Fruit fly (Drosophila melanogaster): ENCODE results near the gene mRpS34.

Gene mRpS34

DNA sequence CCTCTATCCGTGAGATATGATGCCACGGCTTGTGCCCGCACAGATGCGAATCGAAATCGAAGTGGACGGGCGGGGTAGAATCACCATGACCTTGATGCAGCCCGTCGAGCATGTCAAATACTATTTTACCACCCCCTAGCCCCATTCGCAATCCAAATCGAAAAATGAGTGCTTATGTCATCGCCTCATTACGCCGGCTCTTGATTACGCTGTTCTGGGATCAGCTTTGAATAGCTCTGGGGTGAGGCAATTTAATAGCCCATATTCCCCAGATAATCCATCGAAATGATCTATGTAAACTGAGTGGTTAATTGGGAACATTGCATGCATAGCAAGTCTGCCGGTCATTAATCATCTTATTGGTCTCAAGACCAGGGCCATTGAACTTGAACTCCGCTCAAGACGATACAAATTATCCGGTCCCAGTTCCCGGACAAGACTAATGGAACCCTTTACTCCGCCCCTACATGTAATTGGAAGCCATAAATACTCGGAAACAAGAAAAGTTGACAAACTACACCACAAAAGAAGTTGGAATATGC is 9.4 kb downstream of the mRpS34 start:
- TF ChIP-seq CTCF (optimal IDR thresholded peaks at IDR 0.05) = no peak
- TF ChIP-seq CG8478 (optimal IDR thresholded peaks at IDR 0.05) = no peak

DNA sequence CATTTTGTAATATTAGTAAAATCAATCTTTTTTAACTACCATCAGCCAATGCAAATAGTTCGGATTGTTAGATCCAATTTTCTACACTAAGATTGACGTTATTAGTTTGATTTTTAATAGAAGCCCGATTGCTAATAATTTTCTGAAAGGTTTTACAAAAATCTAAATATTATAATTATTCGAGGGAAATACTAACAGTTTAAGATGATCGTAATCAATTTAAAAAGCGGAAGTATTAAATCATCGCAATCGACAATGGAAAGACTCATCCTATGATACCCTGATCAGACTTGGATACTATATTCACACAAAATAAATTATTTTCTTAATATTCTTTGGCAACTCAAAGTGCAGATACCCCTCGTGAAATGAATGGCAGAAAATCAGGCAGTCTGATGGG is 10.0 kb downstream of the mRpS34 start:
- no peak for TF ChIP-seq CG8478 (optimal IDR thresholded peaks at IDR 0.05)
- TF ChIP-seq CTCF (optimal IDR thresholded peaks at IDR 0.05) = no peak

DNA sequence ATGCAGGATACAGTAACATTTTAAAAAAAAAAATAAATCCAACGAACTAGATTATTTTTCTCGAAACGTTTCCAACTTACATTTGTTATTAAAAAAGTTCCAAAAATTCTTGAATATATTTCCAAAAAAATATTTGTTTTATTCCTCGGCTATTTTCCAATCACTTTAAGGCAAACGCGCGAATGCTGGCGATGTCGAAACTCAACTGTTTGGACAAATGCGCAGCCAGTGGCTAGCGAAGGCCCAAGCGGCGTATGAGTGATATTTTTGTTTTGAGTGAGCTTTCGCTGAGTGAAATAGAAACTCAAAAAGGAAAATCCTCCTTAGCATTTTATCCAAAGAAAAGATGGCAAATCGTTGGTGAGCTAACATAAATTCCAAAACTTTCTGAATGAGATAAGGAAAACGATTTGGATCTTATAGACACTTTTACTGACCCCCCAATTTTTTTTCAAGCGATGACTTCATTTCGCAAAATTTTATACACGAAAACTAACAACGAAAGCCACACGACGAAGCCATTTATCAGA is 11.4 kb downstream of the mRpS34 start, which contains the start of gene ringer:
Gene ringer, minus strand, starts transcription at position 210 of the 530 bp plus-strand sequence.
- TF ChIP-seq CG8478 (optimal IDR thresholded peaks at IDR 0.05) = no peak
- no peak for TF ChIP-seq CTCF (optimal IDR thresholded peaks at IDR 0.05)

DNA sequence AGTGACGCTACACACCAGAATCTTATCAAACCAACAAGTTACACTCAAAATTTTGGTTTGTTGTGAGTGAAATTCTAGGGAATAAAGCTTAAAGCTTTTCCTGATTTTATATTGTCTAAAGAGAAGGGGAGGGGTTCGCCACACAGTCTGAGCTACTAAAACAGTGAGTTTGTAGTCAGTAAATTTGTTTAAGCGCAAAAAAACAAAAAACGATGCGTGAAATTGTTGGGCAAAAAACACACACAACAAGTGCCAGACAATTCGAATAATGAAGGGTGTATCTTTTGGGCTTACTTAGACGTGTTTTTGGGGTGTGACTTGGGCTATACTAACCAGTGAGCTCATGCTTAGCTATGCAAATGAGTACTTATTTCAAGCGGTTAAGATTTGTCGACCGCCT is 11.9 kb downstream of the mRpS34 start:
- TF ChIP-seq CTCF (optimal IDR thresholded peaks at IDR 0.05) (no peak), CG8478 (optimal IDR thresholded peaks at IDR 0.05) (no peak)

DNA sequence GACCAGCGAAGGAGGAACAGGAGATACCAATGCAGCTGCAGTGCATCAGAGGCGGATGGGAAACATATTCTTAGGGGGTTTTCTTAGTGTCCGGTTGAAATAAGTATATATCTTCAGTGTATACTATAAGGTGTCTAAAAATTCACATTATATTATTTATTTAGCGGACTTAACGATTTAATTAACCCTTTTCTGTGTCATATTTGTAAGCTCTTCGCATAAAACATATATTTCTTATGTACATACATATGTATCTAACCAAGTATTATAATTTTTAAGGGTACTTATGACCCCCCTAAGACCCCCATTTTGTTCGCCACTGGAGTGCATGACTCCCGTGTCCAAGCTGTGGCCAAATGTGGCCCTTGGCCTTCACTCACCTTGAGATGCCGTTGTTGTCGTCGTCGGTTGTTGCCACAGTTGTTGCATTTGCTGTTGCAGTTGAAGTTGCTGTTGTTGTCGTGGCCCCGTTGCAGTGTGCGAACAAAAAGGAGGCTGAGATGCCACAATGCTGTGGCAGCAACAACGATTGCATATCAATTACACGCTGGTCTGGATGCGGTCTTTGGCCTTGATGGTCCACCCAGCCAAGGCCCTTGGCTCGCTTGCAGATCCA is 13.4 kb downstream of the mRpS34 start:
- TF ChIP-seq CTCF (optimal IDR thresholded peaks at IDR 0.05) (no peak), CG8478 (optimal IDR thresholded peaks at IDR 0.05) (no peak)

DNA sequence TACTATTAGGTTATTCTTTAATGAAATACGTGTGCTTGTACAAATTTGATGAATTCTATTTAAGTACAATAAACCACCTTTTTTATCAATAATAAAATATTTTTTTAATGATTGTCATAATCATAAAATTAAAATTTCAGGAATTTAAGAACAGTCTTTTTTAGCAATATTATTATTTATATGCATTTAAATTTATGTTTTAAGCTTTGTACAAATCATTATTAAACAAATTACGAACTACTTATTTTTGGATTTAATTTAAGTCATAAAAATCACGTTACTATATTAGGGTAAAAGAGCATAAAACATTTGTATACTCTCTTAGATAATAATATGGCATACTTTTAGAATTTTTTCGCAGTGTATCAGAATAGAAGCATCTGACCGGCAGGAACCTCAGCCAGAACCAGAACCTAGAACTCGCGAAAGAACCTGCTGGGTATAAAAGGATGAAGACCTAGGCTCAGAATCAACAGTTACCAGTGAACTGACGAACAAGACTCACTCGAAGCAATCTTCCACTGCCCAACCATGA is 14.3 kb downstream of the mRpS34 start, which contains the start of gene Cpr72Ea:
Gene Cpr72Ea, plus strand, starts transcription at position 485 of the 535 bp plus-strand sequence.
- no peak for TF ChIP-seq CG8478 (optimal IDR thresholded peaks at IDR 0.05)
- no peak for TF ChIP-seq CTCF (optimal IDR thresholded peaks at IDR 0.05)

DNA sequence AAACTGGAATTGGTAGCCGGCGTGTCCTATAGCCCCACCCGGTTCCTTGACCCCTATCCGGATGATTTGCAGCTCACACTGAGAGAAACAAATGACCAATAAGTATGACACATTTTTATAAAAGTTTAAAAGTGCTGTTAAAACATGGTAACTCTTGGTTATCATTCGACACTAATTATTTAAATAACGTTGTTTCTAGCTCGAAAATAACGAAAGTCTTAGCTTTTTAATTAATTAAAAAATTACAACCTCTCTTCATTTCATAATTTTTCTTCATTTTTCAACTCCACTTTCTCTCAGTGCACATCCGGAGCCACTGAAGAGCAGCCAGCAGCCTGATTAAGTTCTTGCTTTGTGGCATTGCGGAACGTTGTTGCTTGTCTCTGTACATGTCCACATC is 16.3 kb downstream of the mRpS34 start:
- TF ChIP-seq CTCF (optimal IDR thresholded peaks at IDR 0.05) = no peak
- no peak for TF ChIP-seq CG8478 (optimal IDR thresholded peaks at IDR 0.05)

DNA sequence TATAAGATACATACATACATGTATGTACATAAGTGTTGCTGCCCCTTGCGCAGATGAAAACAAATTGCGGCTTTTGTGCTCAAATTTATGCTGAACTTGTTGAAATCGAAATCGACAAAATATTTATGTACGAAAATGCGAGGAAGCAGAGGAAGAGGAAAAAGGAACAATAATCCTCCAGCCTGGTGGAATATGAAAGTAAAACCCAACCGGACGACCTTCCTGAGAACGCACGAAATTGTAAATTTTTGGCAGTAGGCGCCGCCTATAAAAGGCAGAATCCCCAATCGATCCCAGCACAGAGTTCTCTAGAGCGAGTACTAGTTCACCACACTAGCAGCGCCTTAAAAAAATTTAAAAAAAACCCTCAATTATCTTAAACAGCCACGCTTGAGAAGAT is 16.7 kb downstream of the mRpS34 start, which contains the start of gene Cpr72Eb:
Gene Cpr72Eb, plus strand, starts transcription at position 301 of the 400 bp plus-strand sequence.
- TF ChIP-seq CG8478 (optimal IDR thresholded peaks at IDR 0.05) (no peak), CTCF (optimal IDR thresholded peaks at IDR 0.05) (no peak)

DNA sequence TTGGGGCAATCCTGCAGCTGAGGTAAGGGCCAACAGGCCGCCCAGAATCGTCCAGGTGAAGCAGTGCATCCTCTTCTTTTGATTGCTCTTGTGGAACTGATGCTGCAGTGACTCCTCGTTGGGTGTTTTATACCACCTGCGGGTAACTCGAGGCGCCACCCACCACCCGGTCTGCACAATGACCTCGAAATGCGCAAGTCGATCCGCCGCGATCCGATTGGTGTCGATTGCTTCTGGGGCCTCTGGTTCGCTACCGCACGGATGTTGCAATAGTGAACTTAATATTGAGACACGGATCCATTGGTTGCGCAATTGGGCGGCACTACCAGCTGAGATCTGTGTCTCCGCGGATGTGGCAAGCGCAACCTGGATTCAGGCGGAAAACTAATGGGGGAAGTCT is 19.4 kb downstream of the mRpS34 start, which contains the start of gene Cpr72Ec:
Gene Cpr72Ec, minus strand, starts transcription at position 101 of the 400 bp plus-strand sequence.
- TF ChIP-seq CTCF (optimal IDR thresholded peaks at IDR 0.05) (no peak), CG8478 (optimal IDR thresholded peaks at IDR 0.05) (no peak)

DNA sequence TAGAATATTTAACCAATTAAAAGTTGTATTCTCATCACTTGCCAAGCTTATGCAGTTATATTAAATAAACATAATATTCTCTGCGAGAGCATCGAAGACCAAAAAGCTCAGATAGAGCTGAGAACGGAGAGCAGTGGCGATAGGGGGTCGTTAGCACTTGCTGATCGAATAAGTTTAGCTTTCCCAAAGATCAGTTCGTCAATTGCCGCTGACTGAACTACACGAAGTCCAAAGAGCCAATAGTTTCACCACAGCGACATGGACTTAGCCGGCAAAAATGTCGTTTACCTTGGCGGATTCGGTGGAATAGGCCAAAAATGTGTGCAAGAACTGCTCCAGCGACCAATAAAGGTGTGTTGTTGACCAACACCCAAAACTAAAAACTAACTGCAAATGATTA is 20.3 kb downstream of the mRpS34 start, which contains the start of gene CG4842:
Gene CG4842, plus strand, starts transcription at position 191 of the 400 bp plus-strand sequence.
- TF ChIP-seq CTCF (optimal IDR thresholded peaks at IDR 0.05) (no peak), CG8478 (optimal IDR thresholded peaks at IDR 0.05) (no peak)

DNA sequence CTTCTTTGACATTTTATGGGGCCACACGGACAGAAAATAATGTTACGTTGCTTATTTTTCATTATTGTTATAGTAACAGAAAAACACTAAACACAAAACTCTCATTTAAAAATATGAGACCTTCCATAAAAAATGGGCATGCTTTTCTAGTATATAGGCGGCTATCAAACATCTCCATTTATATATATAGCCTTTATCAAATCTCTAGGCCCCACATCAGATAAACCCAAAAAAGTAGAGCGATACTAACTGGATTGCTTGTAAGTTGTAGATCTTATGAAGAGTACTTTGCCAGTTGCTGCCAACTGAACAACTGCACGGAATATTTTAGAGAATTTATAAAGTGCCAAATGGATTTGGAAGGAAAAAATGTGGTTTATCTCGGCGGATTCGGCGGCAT is 21.7 kb downstream of the mRpS34 start, which contains the start of gene CG18814:
Gene CG18814, plus strand, starts transcription at position 301 of the 400 bp plus-strand sequence.
- TF ChIP-seq CG8478 (optimal IDR thresholded peaks at IDR 0.05) (no peak), CTCF (optimal IDR thresholded peaks at IDR 0.05) (no peak)

DNA sequence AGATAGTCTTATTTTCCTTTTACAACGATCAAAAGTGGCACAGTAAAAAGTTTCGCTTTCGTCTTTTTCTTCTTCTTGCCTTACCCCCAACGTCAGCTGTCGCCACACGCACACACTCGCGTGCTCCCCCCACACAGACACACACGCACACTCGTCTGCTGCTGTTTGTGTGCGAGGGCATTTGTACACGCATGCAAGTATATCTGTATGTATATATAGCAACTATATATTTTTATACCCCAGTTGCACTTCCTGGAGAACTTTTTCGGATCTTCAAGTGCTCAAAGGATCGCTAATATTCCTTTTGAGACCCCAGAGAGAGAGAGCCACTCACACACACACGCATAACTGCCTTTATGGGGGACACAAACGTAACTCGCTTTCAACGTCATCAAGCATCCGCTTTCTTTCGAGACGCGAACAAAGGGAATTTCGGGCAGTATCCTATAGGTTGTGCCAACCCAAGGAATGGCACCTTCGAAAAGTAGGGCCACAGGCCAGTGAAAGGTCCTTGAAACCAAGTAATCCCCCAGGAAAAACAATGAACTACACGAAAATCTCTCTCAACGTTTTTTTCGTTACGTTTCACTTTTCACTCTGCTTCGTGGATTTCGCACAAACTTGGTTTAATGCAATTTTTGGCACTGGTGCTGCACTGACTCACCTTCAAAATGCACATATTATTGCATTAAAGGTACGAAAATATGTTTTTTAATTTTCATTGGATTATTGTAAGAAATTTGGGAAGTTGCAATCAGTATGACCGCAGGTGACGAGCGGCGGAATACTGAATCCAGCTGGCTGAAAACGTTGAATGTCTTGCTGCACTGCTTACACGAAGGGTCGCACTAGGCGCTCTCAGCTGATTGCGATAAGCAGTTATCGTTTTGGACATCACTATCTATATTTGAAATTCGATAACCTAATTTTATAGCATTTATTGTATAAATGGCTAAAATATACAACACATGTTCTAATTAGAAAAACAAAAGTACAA is 30.2 kb downstream of the mRpS34 start, which contains the start of gene roq:
Gene roq, minus strand, starts transcription at position 799 of the 997 bp plus-strand sequence.
- TF ChIP-seq CTCF (optimal IDR thresholded peaks at IDR 0.05) (peak; percentile 15 to 44), CG8478 (optimal IDR thresholded peaks at IDR 0.05) (no peak)

DNA sequence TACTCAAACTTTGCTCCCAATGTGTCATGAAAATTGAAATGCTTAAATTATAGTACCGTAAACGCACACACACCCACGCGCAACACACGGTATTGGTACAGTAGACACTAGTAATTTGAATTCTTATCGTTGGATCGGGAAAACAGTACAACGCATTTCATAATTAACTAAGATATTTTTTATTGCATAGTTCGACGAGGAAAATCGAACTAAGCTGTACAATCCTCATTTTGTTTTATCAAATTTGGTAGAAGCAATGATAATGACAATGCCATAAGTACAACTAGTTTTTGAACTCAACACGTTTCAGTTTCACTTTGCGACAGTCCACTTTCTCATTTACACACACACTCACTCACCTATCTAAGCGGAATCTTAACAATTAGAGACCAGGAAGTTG is 32.9 kb downstream of the mRpS34 start:
- TF ChIP-seq CTCF (optimal IDR thresholded peaks at IDR 0.05) (no peak), CG8478 (optimal IDR thresholded peaks at IDR 0.05) (no peak)

DNA sequence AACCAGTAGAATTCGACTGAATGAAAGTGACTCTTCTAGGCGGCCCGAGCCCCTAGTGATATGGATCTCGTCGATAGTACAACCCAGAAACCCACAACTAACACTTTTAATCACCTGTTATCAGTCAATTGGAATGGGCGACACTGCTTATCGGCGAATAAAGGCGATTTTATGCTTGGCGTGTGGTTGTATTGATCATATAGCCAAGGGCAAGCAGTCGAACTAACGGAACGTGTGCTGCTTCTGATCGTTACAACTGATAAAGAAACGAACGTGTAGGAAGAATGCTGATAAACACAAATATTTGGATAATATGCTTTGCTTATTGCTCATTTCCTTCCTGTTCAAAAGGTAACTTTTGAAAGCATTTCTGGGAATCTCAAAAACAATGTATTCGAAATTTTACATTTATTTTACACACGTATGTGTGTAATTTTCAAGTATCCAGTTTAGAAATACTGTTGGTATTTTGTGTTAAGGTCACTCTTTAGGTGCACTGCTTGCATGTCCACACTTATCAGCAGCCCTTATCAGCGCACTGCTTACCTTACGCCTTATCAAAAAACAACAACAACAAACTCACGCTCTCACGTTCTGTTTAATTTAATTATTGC is 33.4 kb downstream of the mRpS34 start, which contains the start of gene Agpat4:
Gene Agpat4, minus strand, starts transcription at position 387 of the 614 bp plus-strand sequence.
- TF ChIP-seq CG8478 (optimal IDR thresholded peaks at IDR 0.05) = no peak
- TF ChIP-seq CTCF (optimal IDR thresholded peaks at IDR 0.05) = peak in 1 of 2 experiments; percentile 33

Measured in S2 (cell line).